Worm (Caenorhabditis elegans) whole organism, L4 larva: ENCODE measurements around the gene cwp-5.

Experiments
- F10B5.3 ChIP-seq: sonication (generic microtip); optimal IDR thresholded peaks from 2 replicates; lab custom pipeline; 2016; ENCODE audit warnings: mild to moderate bottlenecking, missing genetic modification characterization, missing compliant biosample characterization
- F26F4.8 ChIP-seq: fragments of 200-800 bp; sonication (Bioruptor generic); conservative IDR thresholded peaks from 2 replicates; pipeline ENCODE4 v1.3.6; 2022; ENCODE audit warnings: missing genetic modification characterization, missing compliant biosample characterization
- aha-1 ChIP-seq: fragments of 150-350 bp; peaks from one replicate; lab custom pipeline; 2014; ENCODE audit warnings: missing biosample characterization, missing genetic modification characterization
- ama-1 ChIP-seq: fragments of 150-350 bp; optimal IDR thresholded peaks from 2 replicates; lab custom pipeline; 2014; ENCODE audit warnings: inconsistent platforms, mixed read lengths
- attf-4 ChIP-seq: sonication (generic microtip); optimal IDR thresholded peaks from 3 replicates; lab custom pipeline; 2017; ENCODE audit warnings: missing biosample characterization, missing genetic modification characterization
- ceh-82 ChIP-seq: sonication (generic microtip); optimal IDR thresholded peaks from 2 replicates; lab custom pipeline; 2017; ENCODE audit warnings: missing biosample characterization, missing genetic modification characterization
- daf-16 ChIP-seq, 3 experiments: sonication (generic microtip); optimal IDR thresholded peaks; 2 replicates each; lab custom pipeline; 2016 to 2017; ENCODE audit warnings: missing genetic modification characterization in 3 of 3, missing genetic modification reagents in 3 of 3, mild to moderate bottlenecking in 2 of 3, missing compliant biosample characterization in 2 of 3, missing biosample characterization in 1 of 3, moderate library complexity in 1 of 3
- dmd-6 ChIP-seq: fragments of 200-800 bp; sonication (Bioruptor generic); IDR thresholded peaks from 2 replicates; pipeline ENCODE4 v1.3.6; 2022; ENCODE audit warnings: missing genetic modification reagents, missing genetic modification characterization, missing compliant biosample characterization
- dmd-9 ChIP-seq: fragments of 200-800 bp; sonication (Bioruptor generic); IDR thresholded peaks from 2 replicates; pipeline ENCODE4 v1.3.6; 2022; ENCODE audit warnings: missing genetic modification reagents, missing genetic modification characterization, missing compliant biosample characterization
- duxl-1 ChIP-seq: sonication (generic microtip); optimal IDR thresholded peaks from 2 replicates; lab custom pipeline; 2016; ENCODE audit warnings: mild to moderate bottlenecking, missing genetic modification characterization, moderate library complexity, missing compliant biosample characterization; ENCODE audit not compliant: poor library complexity
- dve-1 ChIP-seq: sonication (generic microtip); optimal IDR thresholded peaks from 2 replicates; lab custom pipeline; 2017; ENCODE audit warnings: antibody characterized with exemption, mild to moderate bottlenecking, missing genetic modification characterization, missing compliant biosample characterization; ENCODE audit not compliant: insufficient read depth
- egl-43 ChIP-seq: fragments of 200-800 bp; sonication (Bioruptor generic); IDR thresholded peaks from 2 replicates; pipeline ENCODE4 v1.3.6; 2022; ENCODE audit warnings: missing genetic modification reagents, missing genetic modification characterization, missing compliant biosample characterization
- fkh-10 ChIP-seq: fragments of 150-350 bp; optimal IDR thresholded peaks from 2 replicates; lab custom pipeline; 2014; ENCODE audit warnings: missing biosample characterization, missing genetic modification reagents, missing genetic modification characterization
- hlh-11 ChIP-seq: fragments of 200-800 bp; sonication (Bioruptor generic); optimal IDR thresholded peaks from 2 replicates; lab custom pipeline; 2018; ENCODE audit warnings: mild to moderate bottlenecking, missing genetic modification characterization, missing compliant biosample characterization
- hlh-30 ChIP-seq: sonication (generic microtip); optimal IDR thresholded peaks from 2 replicates; lab custom pipeline; 2017; ENCODE audit warnings: antibody characterized with exemption, mild to moderate bottlenecking, missing genetic modification characterization, missing compliant biosample characterization; ENCODE audit not compliant: insufficient read depth
- hmg-1.1 ChIP-seq: fragments of 200-800 bp; sonication (Bioruptor generic); IDR thresholded peaks from 2 replicates; pipeline ENCODE4 v1.3.6; 2022; ENCODE audit warnings: missing genetic modification reagents, missing genetic modification characterization, missing compliant biosample characterization
- lsy-2 ChIP-seq, 2 experiments: fragments of 150-350 bp in 1 of 2; sonication (generic microtip) in 1 of 2; optimal IDR thresholded peaks; 2 replicates each; lab custom pipeline; 2014 to 2017; ENCODE audit warnings: missing biosample characterization in 2 of 2, missing genetic modification characterization in 2 of 2
- madf-5 ChIP-seq, 2 experiments: fragments of 200-800 bp; sonication (Bioruptor generic); IDR thresholded peaks; 2 replicates each; pipeline ENCODE4 v1.3.6; 2022; ENCODE audit warnings: missing compliant biosample characterization in 2 of 2, missing genetic modification characterization in 2 of 2
- mdl-1 ChIP-seq, 2 experiments: fragments of 150-350 bp in 1 of 2; sonication (generic microtip) in 1 of 2; optimal IDR thresholded peaks; 2 replicates each; lab custom pipeline; 2014 to 2017; ENCODE audit warnings: missing biosample characterization in 2 of 2, missing genetic modification characterization in 2 of 2
- mep-1 ChIP-seq: fragments of 150-350 bp; sonication (generic microtip); optimal IDR thresholded peaks from 3 replicates; lab custom pipeline; 2014; ENCODE audit warnings: missing biosample characterization, missing genetic modification characterization
- mxl-2 ChIP-seq: fragments of 200-800 bp; sonication (Bioruptor generic); conservative IDR thresholded peaks from 2 replicates; pipeline ENCODE4 v1.3.6; 2022; ENCODE audit warnings: missing genetic modification reagents, missing genetic modification characterization, missing compliant biosample characterization
- nhr-11 ChIP-seq: fragments of 150-350 bp; optimal IDR thresholded peaks from 2 replicates; lab custom pipeline; 2014; ENCODE audit warnings: missing biosample characterization, missing genetic modification characterization
- nhr-25 ChIP-seq: sonication (generic microtip); optimal IDR thresholded peaks from 2 replicates; lab custom pipeline; 2017; ENCODE audit warnings: missing genetic modification characterization, mild to moderate bottlenecking, missing compliant biosample characterization, antibody characterized with exemption, moderate library complexity, borderline replicate concordance; ENCODE audit not compliant: insufficient read depth
- nhr-42 ChIP-seq: fragments of 200-800 bp; sonication (Bioruptor generic); IDR thresholded peaks from 2 replicates; pipeline ENCODE4 v1.3.6; 2022; ENCODE audit warnings: missing genetic modification characterization, missing compliant biosample characterization
- pqm-1 ChIP-seq: sonication (generic microtip); optimal IDR thresholded peaks from 2 replicates; lab custom pipeline; 2017; ENCODE audit warnings: missing biosample characterization, missing genetic modification characterization
- set-16 ChIP-seq: fragments of 200-800 bp; sonication (Bioruptor generic); IDR thresholded peaks from 2 replicates; pipeline ENCODE4 v1.3.6; 2022; ENCODE audit warnings: missing genetic modification reagents, missing genetic modification characterization, missing compliant biosample characterization
- spr-1 ChIP-seq: sonication (generic microtip); optimal IDR thresholded peaks from 2 replicates; lab custom pipeline; 2016; ENCODE audit warnings: mild to moderate bottlenecking, missing genetic modification characterization, missing compliant biosample characterization
- unc-130 ChIP-seq: sonication (generic microtip); optimal IDR thresholded peaks from 2 replicates; lab custom pipeline; 2016; ENCODE audit warnings: missing genetic modification reagents, missing genetic modification characterization, missing compliant biosample characterization
- unc-39 ChIP-seq: sonication (generic microtip); optimal IDR thresholded peaks from 2 replicates; lab custom pipeline; 2017; ENCODE audit warnings: missing biosample characterization, missing genetic modification characterization
- unc-62 ChIP-seq, 3 experiments: fragments of 150-350 bp in 1 of 3; sonication (generic microtip); optimal IDR thresholded peaks in 2 of 3; peaks in 1 of 3; 1 replicate in 1 of 3; 2 replicates in 2 of 3; lab custom pipeline; 2014 to 2017; ENCODE audit warnings: missing biosample characterization in 3 of 3, missing genetic modification characterization in 3 of 3, missing genetic modification reagents in 3 of 3, missing genotype in 1 of 3
- vab-7 ChIP-seq: fragments of 200-800 bp; sonication (Bioruptor generic); IDR thresholded peaks from 2 replicates; pipeline ENCODE4 v1.3.6; 2022; ENCODE audit warnings: missing genetic modification reagents, missing genetic modification characterization, missing compliant biosample characterization
- zfp-3 ChIP-seq: fragments of 200-800 bp; sonication (Bioruptor generic); conservative IDR thresholded peaks from 2 replicates; pipeline ENCODE4 v1.3.6; 2022; ENCODE audit warnings: missing genetic modification reagents, missing genetic modification characterization, missing compliant biosample characterization

cwp-5 gene

ce11 chrX:13224608-13225007 lies 34.8 kb upstream of the cwp-5 start, which contains the start of gene skr-19:
Gene skr-19 (minus strand): TSS chrX:13224708.
- TF ChIP-seq hlh-30 (no peak), fkh-10 (GFP tag; lab: Kevin White, UChicago) (no peak), mxl-2 (GFP tag; lab: Robert Waterston, UW) (no peak), vab-7 (GFP tag; lab: Robert Waterston, UW) (no peak), aha-1 (peak; percentile 9)

- TF ChIP-seq hlh-11 (tag; lab: Kevin White, UChicago) (no peak), vab-7 (GFP tag; lab: Robert Waterston, UW) (no peak), ama-1 (no peak)
Measured at ce11 chrX:13223437-13223836, 33.7 kb upstream of the cwp-5 start, which contains the start of gene skr-20. Gene skr-20 (minus strand): TSS chrX:13223537.

- TF ChIP-seq hlh-11 (tag; lab: Kevin White, UChicago) = peak; percentile 84
- TF ChIP-seq pqm-1 (tag; lab: Kevin White, UChicago) = peak; percentile 15
- TF ChIP-seq dve-1 (tag; lab: Kevin White, UChicago) = peak; percentile 74
- no peak for TF ChIP-seq nhr-42 (GFP tag; lab: Robert Waterston, UW)
- TF ChIP-seq ceh-82 (tag; lab: Kevin White, UChicago) = no peak
- TF ChIP-seq nhr-25 (tag; lab: Kevin White, UChicago) = no peak
- peak; percentile 25 for TF ChIP-seq hlh-30
- TF ChIP-seq dmd-6 (GFP tag; lab: Robert Waterston, UW) = peak; percentile 71
- TF ChIP-seq daf-16 (GFP tag; optimal IDR thresholded peaks at IDR 0.05; lab: Kevin White, UChicago) = no peak
- TF ChIP-seq daf-16 (tag; optimal IDR thresholded peaks at IDR 0.05; lab: Kevin White, UChicago) = peak; percentile 95
- TF ChIP-seq, all 104 proteins: peak for 6
Measured at ce11 chrX:13221357-13221756, 31.6 kb upstream of the cwp-5 start, which contains the start of gene asp-4. Gene asp-4 (minus strand): TSS chrX:13221462.

DNA sequence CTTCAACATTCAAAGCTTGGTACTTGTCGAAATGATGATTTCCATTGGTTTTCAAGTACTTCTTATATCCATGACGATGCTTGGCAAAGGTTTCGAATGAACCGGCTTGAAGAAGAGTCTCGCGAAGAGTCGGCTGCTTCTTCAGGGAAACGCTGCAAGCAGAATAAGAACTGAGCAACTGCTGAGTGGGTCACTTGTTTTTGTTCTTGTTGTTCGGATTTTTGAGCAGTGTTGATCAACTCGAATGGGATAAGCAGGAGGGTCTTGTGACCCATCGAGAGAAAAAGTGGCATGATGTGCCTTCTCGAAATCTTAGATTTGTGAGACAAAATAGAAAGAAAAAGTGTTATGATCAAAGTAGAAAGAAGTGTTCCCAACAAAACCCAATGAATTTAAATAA lies 30.8 kb upstream of the cwp-5 start:
- TF ChIP-seq hlh-30 (peak; percentile 8), attf-4 (tag; lab: Kevin White, UChicago) (no peak), nhr-11 (peak; percentile 67), daf-16 (GFP tag; optimal IDR thresholded peaks at IDR 0.05; lab: Kevin White, UChicago) (peak in 1 of 2 experiments; percentile 91), daf-16 (tag; optimal IDR thresholded peaks at IDR 0.05; lab: Kevin White, UChicago) (no peak), dmd-9 (GFP tag; lab: Robert Waterston, UW) (no peak), zfp-3 (GFP tag; lab: Robert Waterston, UW) (no peak), dmd-6 (GFP tag; lab: Robert Waterston, UW) (no peak), unc-62 (GFP tag; optimal IDR thresholded peaks at IDR 0.05 in 1 of 2; lab: Kevin White, UChicago) (peak in 1 of 2 experiments; percentile 90), unc-62 (tag; optimal IDR thresholded peaks at IDR 0.05; lab: Kevin White, UChicago) (no peak)

DNA sequence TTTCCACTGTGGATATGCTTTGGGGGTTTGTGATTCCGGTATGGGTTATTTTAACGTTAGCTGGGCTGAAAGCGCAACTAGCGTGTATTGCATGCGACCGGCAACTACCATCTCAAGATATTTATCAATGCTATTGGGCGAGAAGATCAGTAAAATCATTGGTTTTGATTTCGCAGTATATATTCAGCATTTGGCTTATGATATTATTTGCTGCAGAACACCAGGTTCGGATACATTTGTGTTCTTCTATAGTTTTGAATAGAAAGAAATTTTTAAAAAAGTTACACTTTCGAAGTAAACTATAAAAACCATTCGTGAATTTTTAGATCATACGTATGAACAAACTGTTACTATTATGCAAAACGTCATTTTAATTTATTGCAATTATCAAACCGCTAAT lies 28.2 kb upstream of the cwp-5 start:
- peak; percentile 17 for TF ChIP-seq aha-1
- no peak for TF ChIP-seq spr-1 (tag; lab: Kevin White, UChicago)
- TF ChIP-seq unc-62 (GFP tag; optimal IDR thresholded peaks at IDR 0.05 in 1 of 2; lab: Kevin White, UChicago) = peak in 1 of 2 experiments; percentile 94
- no peak for TF ChIP-seq unc-62 (tag; optimal IDR thresholded peaks at IDR 0.05; lab: Kevin White, UChicago)
- TF ChIP-seq, all 104 proteins: peak for 2

DNA sequence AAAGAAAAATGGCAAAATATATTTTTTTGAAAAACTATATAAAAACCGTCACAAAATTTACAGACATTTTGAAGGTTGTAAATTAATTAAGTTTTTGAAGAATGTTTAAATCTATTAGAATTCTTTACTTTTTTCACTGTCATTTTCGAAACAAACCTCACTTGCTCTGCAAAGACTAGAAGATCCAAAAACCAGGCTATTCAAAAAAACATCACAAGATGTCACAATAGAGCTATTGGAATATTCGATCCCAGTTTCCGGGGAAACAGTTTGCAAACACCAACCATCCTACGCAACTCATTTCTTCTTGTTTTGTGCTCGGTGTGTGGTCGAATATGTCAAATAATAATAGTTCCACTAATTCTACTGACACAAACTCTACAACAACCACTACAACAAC lies 27.0 kb upstream of the cwp-5 start, which contains the start of gene R12H7.4:
TSS of gene R12H7.4 (plus strand) at position 301 of the 400 bp plus-strand sequence.
- TF ChIP-seq daf-16 (GFP tag; optimal IDR thresholded peaks at IDR 0.05; lab: Kevin White, UChicago) = no peak
- no peak for TF ChIP-seq daf-16 (tag; optimal IDR thresholded peaks at IDR 0.05; lab: Kevin White, UChicago)
- peak in 1 of 2 experiments; percentile 79 for TF ChIP-seq unc-62 (GFP tag; optimal IDR thresholded peaks at IDR 0.05 in 1 of 2; lab: Kevin White, UChicago)
- TF ChIP-seq unc-62 (tag; optimal IDR thresholded peaks at IDR 0.05; lab: Kevin White, UChicago) = no peak

- TF ChIP-seq duxl-1 (tag; lab: Kevin White, UChicago) (no peak), unc-62 (GFP tag; optimal IDR thresholded peaks at IDR 0.05 in 1 of 2; lab: Kevin White, UChicago) (peak in 1 of 2 experiments; percentile 19), unc-62 (tag; optimal IDR thresholded peaks at IDR 0.05; lab: Kevin White, UChicago) (no peak)
Measured at ce11 chrX:13212528-13212927, 22.8 kb upstream of the cwp-5 start.

DNA sequence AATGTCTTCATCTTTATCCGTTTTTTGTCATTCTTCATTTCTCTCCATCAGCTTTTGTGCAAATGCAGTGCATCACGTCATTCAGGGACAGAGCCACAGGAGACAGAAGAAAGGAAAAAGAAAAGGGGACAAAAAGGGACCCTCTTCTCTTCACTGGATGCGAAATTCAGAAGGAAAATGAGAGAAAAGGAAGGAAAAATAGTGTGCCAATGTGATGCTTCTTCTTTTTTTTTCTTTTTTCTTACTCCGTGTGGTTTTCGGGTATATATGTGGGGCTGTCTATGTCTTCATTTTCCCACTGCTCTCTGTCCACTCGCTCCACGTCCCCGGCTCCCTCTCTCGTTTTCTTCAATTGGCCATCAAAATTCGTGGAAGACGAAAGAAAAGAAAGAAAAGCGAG lies 20.7 kb upstream of the cwp-5 start:
- TF ChIP-seq egl-43 (GFP tag; lab: Robert Waterston, UW) = 0 out of 2 replicates have a peak, but pooled peaks have one; percentile 18
- TF ChIP-seq unc-130 (GFP tag; lab: Kevin White, UChicago) = no peak
- peak; percentile 71 for TF ChIP-seq mep-1 (tag; lab: Kevin White, UChicago)
- no peak for TF ChIP-seq F26F4.8 (GFP tag; lab: Robert Waterston, UW)
- no peak for TF ChIP-seq set-16 (GFP tag; lab: Robert Waterston, UW)
- TF ChIP-seq mdl-1 (tag; optimal IDR thresholded peaks at IDR 0.05; lab: Kevin White, UChicago) = peak in 1 of 2 experiments; percentile 32
- TF ChIP-seq madf-5 (GFP tag; IDR thresholded peaks at IDR 0.05; lab: Robert Waterston, UW) = no peak
- no peak for TF ChIP-seq nhr-11
- TF ChIP-seq F10B5.3 = no peak
- TF ChIP-seq mxl-2 (GFP tag; lab: Robert Waterston, UW) = no peak
- no peak for TF ChIP-seq unc-39 (tag; lab: Kevin White, UChicago)
- peak in 1 of 2 experiments; percentile 61 for TF ChIP-seq lsy-2 (tag; optimal IDR thresholded peaks at IDR 0.05; lab: Kevin White, UChicago)
- peak; percentile 57 for TF ChIP-seq hmg-1.1
- TF ChIP-seq unc-62 (GFP tag; optimal IDR thresholded peaks at IDR 0.05 in 1 of 2; lab: Kevin White, UChicago) = peak in 1 of 2 experiments; percentile 43
- TF ChIP-seq unc-62 (tag; optimal IDR thresholded peaks at IDR 0.05; lab: Kevin White, UChicago) = no peak
